Worm (Caenorhabditis elegans): ENCODE data around the gene srd-63.

- no peak for TF ChIP-seq lin-15B (tag; optimal IDR thresholded peaks at IDR 0.05)
- no peak for TF ChIP-seq ama-1 (optimal IDR thresholded peaks at IDR 0.05)
- no peak for TF ChIP-seq R02D3.7 (tag; optimal IDR thresholded peaks at IDR 0.05)
- peak; percentile 80 for TF ChIP-seq snpc-4 (tag; optimal IDR thresholded peaks at IDR 0.05)
- no peak for TF ChIP-seq nhr-237 (tag; optimal IDR thresholded peaks at IDR 0.05)
- no peak for TF ChIP-seq unc-39 (tag; optimal IDR thresholded peaks at IDR 0.05)
Measured at ce11 chrV:16351757-16352156, 41.9 kb downstream of the srd-63 start.
